Fruit fly (Drosophila melanogaster): ENCODE data around the gene klar.
A peak's percentile ranks its signal among the peaks of the same experiment; 100 is the strongest.

DNA sequence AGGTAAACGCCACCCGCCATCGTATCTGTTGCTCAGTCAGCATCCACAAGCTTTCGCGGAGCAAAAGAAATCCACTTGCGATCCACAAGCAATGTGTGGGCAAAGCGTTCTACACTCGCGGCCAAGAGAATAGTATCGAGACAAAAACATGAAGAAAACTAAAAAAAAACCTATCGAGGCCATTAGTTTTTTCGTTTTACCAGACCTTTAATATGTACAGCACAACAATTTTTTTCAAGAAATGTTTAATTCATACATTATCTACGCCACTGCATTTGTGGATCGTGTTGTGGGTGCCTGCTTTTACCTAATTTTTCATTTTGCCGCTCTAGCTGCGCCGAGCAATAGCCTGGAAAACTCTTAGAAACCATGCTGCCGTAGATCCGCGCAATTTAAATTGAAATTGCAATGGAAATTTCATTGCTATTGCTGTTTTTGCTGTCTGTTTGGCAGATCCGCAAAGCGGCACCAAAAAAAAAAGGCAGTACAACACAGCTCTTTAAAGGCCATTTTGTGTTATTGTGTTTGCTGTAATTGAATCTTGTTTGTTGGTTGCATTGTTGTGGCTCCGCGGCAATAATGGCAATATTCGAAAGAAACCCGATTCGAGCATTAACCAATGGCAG, 22.7 kb upstream of the klar start:
- TF ChIP-seq Ets96B (tag; optimal IDR thresholded peaks at IDR 0.05) = peak; percentile 27
- TF ChIP-seq CG7368 (GFP tag; optimal IDR thresholded peaks at IDR 0.05) = peak; percentile 0
- TF ChIP-seq dac (GFP tag; optimal IDR thresholded peaks at IDR 0.05) = peak; percentile 54
- no peak for TF ChIP-seq CG10669 (GFP tag; optimal IDR thresholded peaks at IDR 0.05)
- peak; percentile 40 for TF ChIP-seq Met (GFP tag; optimal IDR thresholded peaks at IDR 0.05)
- peak; percentile 28 for TF ChIP-seq CG8632 (GFP tag; optimal IDR thresholded peaks at IDR 0.05)
- peak; percentile 20 for TF ChIP-seq CG34406 (GFP tag; optimal IDR thresholded peaks at IDR 0.05)
- no peak for TF ChIP-seq dsx (GFP tag; optimal IDR thresholded peaks at IDR 0.05; ENCODE audit: poor library complexity, severe bottlenecking)
- peak; percentile 2 to 58 for TF ChIP-seq salr (GFP tag; optimal IDR thresholded peaks at IDR 0.05)
- peak; percentile 47 for TF ChIP-seq CG16779 (tag; optimal IDR thresholded peaks at IDR 0.05)
- TF ChIP-seq eg (GFP tag; IDR thresholded peaks at IDR 0.05) = peak; percentile 96
- TF ChIP-seq svp (GFP tag) = peak; percentile 83
- peak; percentile 81 for TF ChIP-seq Hr4 (GFP tag; optimal IDR thresholded peaks at IDR 0.05)
- TF ChIP-seq CG6792 (GFP tag; optimal IDR thresholded peaks at IDR 0.05) = peak; percentile 42

All from whole organism, prepupa.